Worm (Caenorhabditis elegans) whole organism, L2 larva: Measurements from ENCODE around the gene T05H10.1.

ENCODE experiments used
- C34F6.9 ChIP-seq: fragments of 150-350 bp; optimal IDR thresholded peaks from 2 replicates; lab custom pipeline; 2014; ENCODE audit warnings: missing biosample characterization, missing genetic modification characterization
- F13H6.1 ChIP-seq: sonication (generic microtip); optimal IDR thresholded peaks from 2 replicates; lab custom pipeline; 2016; ENCODE audit warnings: missing genetic modification characterization, missing compliant biosample characterization
- R02D3.7 ChIP-seq: fragments of 150-350 bp; optimal IDR thresholded peaks from 2 replicates; lab custom pipeline; 2014; ENCODE audit warnings: missing biosample characterization, missing genetic modification characterization
- Y55F3AM.14 ChIP-seq: fragments of 200-800 bp; sonication (Bioruptor generic); optimal IDR thresholded peaks from 2 replicates; lab custom pipeline; 2018; ENCODE audit warnings: mild to moderate bottlenecking, missing genetic modification characterization, missing compliant biosample characterization
- alr-1 ChIP-seq: fragments of 150-350 bp; optimal IDR thresholded peaks from 2 replicates; lab custom pipeline; 2014; ENCODE audit warnings: missing biosample characterization, missing genetic modification characterization
- aly-2 ChIP-seq: fragments of 150-350 bp; optimal IDR thresholded peaks from 2 replicates; lab custom pipeline; 2014; ENCODE audit warnings: missing biosample characterization, missing genetic modification characterization
- ama-1 ChIP-seq: fragments of 150-350 bp; optimal IDR thresholded peaks from 2 replicates; lab custom pipeline; 2018; ENCODE audit warnings: inconsistent platforms
- blmp-1 ChIP-seq: sonication (generic microtip); optimal IDR thresholded peaks from 2 replicates; lab custom pipeline; 2017; ENCODE audit warnings: missing genetic modification characterization, mild to moderate bottlenecking, missing compliant biosample characterization, antibody characterized with exemption, moderate library complexity; ENCODE audit not compliant: insufficient read depth
- ceh-16 ChIP-seq: fragments of 150-350 bp; optimal IDR thresholded peaks from 2 replicates; lab custom pipeline; 2014; ENCODE audit warnings: missing biosample characterization, missing genetic modification characterization
- ceh-82 ChIP-seq: fragments of 150-350 bp; optimal IDR thresholded peaks from 2 replicates; lab custom pipeline; 2014; ENCODE audit warnings: missing biosample characterization, missing genetic modification characterization
- crh-2 ChIP-seq: sonication (generic microtip); optimal IDR thresholded peaks from 2 replicates; lab custom pipeline; 2017; ENCODE audit warnings: missing biosample characterization, missing genetic modification characterization
- dmd-4 ChIP-seq: sonication (generic microtip); optimal IDR thresholded peaks from 2 replicates; lab custom pipeline; 2017; ENCODE audit warnings: missing biosample characterization, missing genetic modification characterization
- egl-27 ChIP-seq: sonication (generic microtip); optimal IDR thresholded peaks from 3 replicates; lab custom pipeline; 2017; ENCODE audit warnings: missing biosample characterization, missing genetic modification reagents, missing genetic modification characterization
- elt-1 ChIP-seq: fragments of 150-350 bp; optimal IDR thresholded peaks from 2 replicates; lab custom pipeline; 2014; ENCODE audit warnings: missing biosample characterization, missing genetic modification characterization
- elt-3 ChIP-seq: sonication (generic microtip); optimal IDR thresholded peaks from 2 replicates; lab custom pipeline; 2017; ENCODE audit warnings: missing biosample characterization, missing genetic modification characterization
- fos-1 ChIP-seq: fragments of 150-350 bp; optimal IDR thresholded peaks from 2 replicates; lab custom pipeline; 2014; ENCODE audit warnings: missing biosample characterization, missing genetic modification characterization
- gmeb-1 ChIP-seq: fragments of 150-350 bp; optimal IDR thresholded peaks from 2 replicates; lab custom pipeline; 2014; ENCODE audit warnings: missing biosample characterization, missing genetic modification characterization
- lin-11 ChIP-seq: fragments of 150-350 bp; sonication (generic microtip); optimal IDR thresholded peaks from 2 replicates; lab custom pipeline; 2014; ENCODE audit warnings: missing biosample characterization, missing genetic modification characterization, inconsistent platforms, mixed read lengths
- lin-13 ChIP-seq: fragments of 150-350 bp; optimal IDR thresholded peaks from 2 replicates; lab custom pipeline; 2014; ENCODE audit warnings: missing biosample characterization, missing genetic modification reagents, missing genetic modification characterization
- lin-39 ChIP-seq: fragments of 150-350 bp; optimal IDR thresholded peaks from 2 replicates; lab custom pipeline; 2014; ENCODE audit warnings: missing biosample characterization, missing genetic modification reagents, missing genetic modification characterization
- lsy-2 ChIP-seq, 2 experiments: fragments of 150-350 bp in 1 of 2; sonication (generic microtip) in 1 of 2; optimal IDR thresholded peaks; 2 replicates each; lab custom pipeline; 2014 to 2017; ENCODE audit warnings: missing biosample characterization in 2 of 2, missing genetic modification characterization in 2 of 2
- mab-5 ChIP-seq: fragments of 150-350 bp; optimal IDR thresholded peaks from 2 replicates; lab custom pipeline; 2014; ENCODE audit warnings: missing biosample characterization, missing genetic modification characterization
- mbf-1 ChIP-seq: sonication (generic microtip); optimal IDR thresholded peaks from 2 replicates; lab custom pipeline; 2017; ENCODE audit warnings: missing biosample characterization, missing genetic modification characterization
- mdl-1 ChIP-seq, 2 experiments: fragments of 150-350 bp in 1 of 2; sonication (generic microtip) in 1 of 2; optimal IDR thresholded peaks; 2 replicates each; lab custom pipeline; 2017; ENCODE audit warnings: missing biosample characterization in 2 of 2, missing genetic modification characterization in 2 of 2
- nhr-11 ChIP-seq: fragments of 150-350 bp; optimal IDR thresholded peaks from 2 replicates; lab custom pipeline; 2014; ENCODE audit warnings: missing biosample characterization, missing genetic modification characterization
- nhr-12 ChIP-seq: fragments of 150-350 bp; optimal IDR thresholded peaks from 2 replicates; lab custom pipeline; 2014; ENCODE audit warnings: missing biosample characterization, missing genetic modification characterization
- nhr-129 ChIP-seq: fragments of 150-350 bp; optimal IDR thresholded peaks from 2 replicates; lab custom pipeline; 2014; ENCODE audit warnings: missing biosample characterization, missing genetic modification characterization
- nhr-21 ChIP-seq: fragments of 150-350 bp; optimal IDR thresholded peaks from 2 replicates; lab custom pipeline; 2014; ENCODE audit warnings: missing biosample characterization, missing genetic modification characterization
- nhr-23 ChIP-seq: fragments of 150-350 bp; optimal IDR thresholded peaks from 2 replicates; lab custom pipeline; 2014; ENCODE audit warnings: missing biosample characterization, missing genetic modification reagents, missing genetic modification characterization
- nhr-237 ChIP-seq: fragments of 150-350 bp; optimal IDR thresholded peaks from 2 replicates; lab custom pipeline; 2014; ENCODE audit warnings: missing biosample characterization, missing genetic modification characterization
- nhr-25 ChIP-seq: fragments of 150-350 bp; sonication (generic microtip); optimal IDR thresholded peaks from 3 replicates; lab custom pipeline; 2014; ENCODE audit warnings: missing biosample characterization, missing genetic modification characterization
- nhr-6 ChIP-seq: fragments of 150-350 bp; optimal IDR thresholded peaks from 2 replicates; lab custom pipeline; 2014; ENCODE audit warnings: missing biosample characterization, missing genetic modification characterization
- nhr-77 ChIP-seq: fragments of 150-350 bp; optimal IDR thresholded peaks from 2 replicates; lab custom pipeline; 2014; ENCODE audit warnings: missing biosample characterization, missing genetic modification characterization
- sem-4 ChIP-seq: fragments of 150-350 bp; optimal IDR thresholded peaks from 2 replicates; lab custom pipeline; 2014; ENCODE audit warnings: missing biosample characterization, missing genetic modification reagents, missing genetic modification characterization
- skn-1 ChIP-seq: sonication (generic microtip); optimal IDR thresholded peaks from 2 replicates; lab custom pipeline; 2017; ENCODE audit warnings: missing biosample characterization, missing genetic modification characterization
- sma-3 ChIP-seq: sonication (generic microtip); optimal IDR thresholded peaks from 2 replicates; lab custom pipeline; 2016; ENCODE audit warnings: missing genetic modification reagents, missing genetic modification characterization, missing compliant biosample characterization
- sma-9 ChIP-seq, 2 experiments: fragments of 150-350 bp in 1 of 2; sonication (generic microtip) in 1 of 2; optimal IDR thresholded peaks; 2 replicates each; lab custom pipeline; 2014 to 2016; ENCODE audit warnings: missing genetic modification characterization in 2 of 2, mild to moderate bottlenecking in 1 of 2, missing biosample characterization in 1 of 2, missing compliant biosample characterization in 1 of 2, missing genetic modification reagents in 1 of 2, moderate library complexity in 1 of 2
- snpc-4 ChIP-seq: fragments of 150-350 bp; optimal IDR thresholded peaks from 2 replicates; lab custom pipeline; 2014; ENCODE audit warnings: missing biosample characterization, missing genetic modification characterization
- unc-39 ChIP-seq: fragments of 150-350 bp; optimal IDR thresholded peaks from 2 replicates; lab custom pipeline; 2014; ENCODE audit warnings: missing biosample characterization, missing genetic modification characterization
- unc-55 ChIP-seq: fragments of 150-350 bp; sonication (generic microtip); optimal IDR thresholded peaks from 3 replicates; lab custom pipeline; 2014; ENCODE audit warnings: missing biosample characterization, missing genetic modification reagents, missing genetic modification characterization
- unc-62 ChIP-seq: fragments of 150-350 bp; optimal IDR thresholded peaks from 2 replicates; lab custom pipeline; 2014; ENCODE audit warnings: missing biosample characterization, missing genetic modification reagents, missing genetic modification characterization
- zag-1 ChIP-seq: fragments of 150-350 bp; optimal IDR thresholded peaks from 2 replicates; lab custom pipeline; 2014; ENCODE audit warnings: missing biosample characterization, missing genetic modification characterization
- ztf-1 ChIP-seq: fragments of 200-800 bp; sonication (Bioruptor generic); conservative IDR thresholded peaks from 2 replicates; pipeline ENCODE4 v1.3.6; 2022; ENCODE audit warnings: missing genetic modification characterization, missing compliant biosample characterization
- ztf-11 ChIP-seq: sonication (generic microtip); optimal IDR thresholded peaks from 2 replicates; lab custom pipeline; 2017; ENCODE audit warnings: missing biosample characterization, missing genetic modification characterization
- ztf-4 ChIP-seq: fragments of 150-350 bp; optimal IDR thresholded peaks from 2 replicates; lab custom pipeline; 2014; ENCODE audit warnings: missing biosample characterization, missing genetic modification characterization

T05H10.1 gene

ce11 chrII:8016761-8017160 lies 25.6 kb upstream of the T05H10.1 start:
- TF ChIP-seq mbf-1 = no peak
- TF ChIP-seq zag-1 = no peak
- TF ChIP-seq nhr-129 (tag; lab: Kevin White, UChicago) = peak; percentile 92
- TF ChIP-seq C34F6.9 (tag; lab: Kevin White, UChicago) = peak; percentile 49
- TF ChIP-seq nhr-11 = no peak
- no peak for TF ChIP-seq mab-5 (tag; lab: Kevin White, UChicago)
- TF ChIP-seq lin-13 (GFP tag; lab: Kevin White, UChicago) = peak; percentile 12
- TF ChIP-seq dmd-4 = no peak
- peak; percentile 94 for TF ChIP-seq sma-3 (GFP tag; lab: Kevin White, UChicago)
- peak; percentile 82 to 86 for TF ChIP-seq mdl-1 (tag; optimal IDR thresholded peaks at IDR 0.05; lab: Kevin White, UChicago)
- TF ChIP-seq Y55F3AM.14 (GFP tag; lab: Kevin White, UChicago) = no peak
- no peak for TF ChIP-seq aly-2 (tag; lab: Kevin White, UChicago)
- no peak for TF ChIP-seq ceh-82
- TF ChIP-seq sem-4 (tag; lab: Kevin White, UChicago) = no peak
- TF ChIP-seq alr-1 (tag; lab: Kevin White, UChicago) = no peak
- no peak for TF ChIP-seq skn-1 (tag; lab: Kevin White, UChicago)
- peak; percentile 75 for TF ChIP-seq fos-1 (tag; lab: Kevin White, UChicago)
- no peak for TF ChIP-seq lin-11
- no peak for TF ChIP-seq ztf-11
- TF ChIP-seq lin-39 = no peak
- peak; percentile 98 for TF ChIP-seq sma-9 (GFP tag; optimal IDR thresholded peaks at IDR 0.05; lab: Kevin White, UChicago)
- no peak for TF ChIP-seq sma-9 (tag; optimal IDR thresholded peaks at IDR 0.05; lab: Kevin White, UChicago)
- TF ChIP-seq unc-55 = no peak
- peak; percentile 65 for TF ChIP-seq blmp-1
- no peak for TF ChIP-seq snpc-4 (tag; lab: Kevin White, UChicago)
- peak; percentile 51 for TF ChIP-seq nhr-6 (tag; lab: Kevin White, UChicago)
- peak; percentile 35 for TF ChIP-seq F13H6.1
- no peak for TF ChIP-seq R02D3.7 (tag; lab: Kevin White, UChicago)
- no peak for TF ChIP-seq nhr-23 (tag; lab: Kevin White, UChicago)
- TF ChIP-seq lsy-2 (tag; optimal IDR thresholded peaks at IDR 0.05; lab: Kevin White, UChicago) = peak in 1 of 2 experiments; percentile 74
- TF ChIP-seq elt-3 (tag; lab: Kevin White, UChicago) = no peak
- TF ChIP-seq ceh-16 (tag; lab: Kevin White, UChicago) = peak; percentile 38
- TF ChIP-seq elt-1 (tag; lab: Kevin White, UChicago) = no peak
- peak; percentile 97 for TF ChIP-seq nhr-25 (tag; lab: Kevin White, UChicago)
- no peak for TF ChIP-seq nhr-12 (tag; lab: Kevin White, UChicago)
- peak; percentile 54 for TF ChIP-seq ztf-4 (tag; lab: Kevin White, UChicago)
- TF ChIP-seq egl-27 = peak; percentile 51
- no peak for TF ChIP-seq unc-62 (GFP tag; lab: Kevin White, UChicago)
- no peak for TF ChIP-seq ztf-1
- TF ChIP-seq gmeb-1 = peak; percentile 75
- TF ChIP-seq crh-2 = peak; percentile 83
- peak; percentile 97 for TF ChIP-seq nhr-21
- TF ChIP-seq ama-1 (lab: Kevin White, UChicago) = peak; percentile 20
- TF ChIP-seq nhr-237 (tag; lab: Kevin White, UChicago) = no peak
- TF ChIP-seq nhr-77 = no peak

- TF ChIP-seq unc-39 (no peak), unc-55 (peak; percentile 49), Y55F3AM.14 (GFP tag; lab: Kevin White, UChicago) (no peak), lin-13 (GFP tag; lab: Kevin White, UChicago) (no peak)
These were observed 25.0 kb upstream of the T05H10.1 start, which contains the start of gene zyg-11 for ce11 chrII:8017380-8017779. TSS of gene zyg-11 (plus strand) at chrII:8017680.
